Worm (Caenorhabditis elegans): ENCODE measurements around the gene far-3.

The far-3 gene

ce11 chrV:13003378-13003777, 6.1 kb upstream of the far-3 start:
- TF ChIP-seq ceh-9 (tag; optimal IDR thresholded peaks at IDR 0.05): no peak
- no peak for TF ChIP-seq nhr-76 (tag; optimal IDR thresholded peaks at IDR 0.05)
- no peak for TF ChIP-seq egl-5 (tag; optimal IDR thresholded peaks at IDR 0.05)
- no peak for TF ChIP-seq nhr-12 (tag; optimal IDR thresholded peaks at IDR 0.05)
- no peak for TF ChIP-seq egl-27 (tag; optimal IDR thresholded peaks at IDR 0.05)
- no peak for TF ChIP-seq sea-2 (GFP tag; optimal IDR thresholded peaks at IDR 0.05)
- no peak for TF ChIP-seq nhr-67 (tag; optimal IDR thresholded peaks at IDR 0.05)
- TF ChIP-seq lin-39 (tag; optimal IDR thresholded peaks at IDR 0.05): peak; percentile 85
- TF ChIP-seq tbx-2 (tag; optimal IDR thresholded peaks at IDR 0.05): peak; percentile 43
- TF ChIP-seq unc-62 (GFP tag; optimal IDR thresholded peaks at IDR 0.05): no peak
- TF ChIP-seq elt-2 (tag; optimal IDR thresholded peaks at IDR 0.05): peak; percentile 61
- TF ChIP-seq daf-12 (tag; optimal IDR thresholded peaks at IDR 0.05): no peak
- peak; percentile 26 for TF ChIP-seq lin-15B (tag; optimal IDR thresholded peaks at IDR 0.05)
- TF ChIP-seq nhr-11 (tag; optimal IDR thresholded peaks at IDR 0.05): no peak
- peak; percentile 11 for TF ChIP-seq skn-1 (tag; optimal IDR thresholded peaks at IDR 0.05)
- TF ChIP-seq fos-1 (tag; optimal IDR thresholded peaks at IDR 0.05): no peak
- no peak for TF ChIP-seq ceh-28 (tag; optimal IDR thresholded peaks at IDR 0.05)
- TF ChIP-seq snpc-4 (tag; optimal IDR thresholded peaks at IDR 0.05): peak; percentile 36
- no peak for TF ChIP-seq elt-3 (tag; optimal IDR thresholded peaks at IDR 0.05)
- TF ChIP-seq nhr-23 (tag; optimal IDR thresholded peaks at IDR 0.05): peak; percentile 41
- no peak for TF ChIP-seq aly-2 (tag; optimal IDR thresholded peaks at IDR 0.05)
- TF ChIP-seq fkh-2 (tag; optimal IDR thresholded peaks at IDR 0.05): no peak
- no peak for TF ChIP-seq unc-39 (tag; optimal IDR thresholded peaks at IDR 0.05)
- no peak for TF ChIP-seq eor-1 (tag; optimal IDR thresholded peaks at IDR 0.05)
- TF ChIP-seq ceh-82 (tag; optimal IDR thresholded peaks at IDR 0.05): no peak
- no peak for TF ChIP-seq elt-1 (tag; optimal IDR thresholded peaks at IDR 0.05)
- TF ChIP-seq jun-1 (tag; optimal IDR thresholded peaks at IDR 0.05): peak; percentile 34
- peak; percentile 2 for TF ChIP-seq ztf-4 (tag; optimal IDR thresholded peaks at IDR 0.05)
- no peak for TF ChIP-seq zag-1 (tag; optimal IDR thresholded peaks at IDR 0.05)
- TF ChIP-seq nfya-1 (tag; optimal IDR thresholded peaks at IDR 0.05; ENCODE audit: insufficient read depth): no peak
- peak; percentile 52 for TF ChIP-seq lsy-12 (tag; optimal IDR thresholded peaks at IDR 0.05)
- TF ChIP-seq nhr-237 (tag; optimal IDR thresholded peaks at IDR 0.05): no peak
- peak; percentile 66 for TF ChIP-seq pha-4 (tag; optimal IDR thresholded peaks at IDR 0.05)
- no peak for TF ChIP-seq ama-1 (optimal IDR thresholded peaks at IDR 0.05)
- no peak for TF ChIP-seq ZK546.5 (tag; optimal IDR thresholded peaks at IDR 0.05)
- no peak for TF ChIP-seq nhr-77 (tag; optimal IDR thresholded peaks at IDR 0.05)
- TF ChIP-seq nhr-25 (tag; optimal IDR thresholded peaks at IDR 0.05): peak; percentile 75
- peak; percentile 9 for TF ChIP-seq pqm-1 (tag; optimal IDR thresholded peaks at IDR 0.05)
- peak; percentile 89 for TF ChIP-seq nhr-43 (tag; optimal IDR thresholded peaks at IDR 0.05; ENCODE audit: poor library complexity, severe bottlenecking)
- TF ChIP-seq ztf-11 (tag; optimal IDR thresholded peaks at IDR 0.05): no peak
- no peak for TF ChIP-seq mml-1 (tag; optimal IDR thresholded peaks at IDR 0.05)
- no peak for TF ChIP-seq ceh-16 (tag; optimal IDR thresholded peaks at IDR 0.05)
- TF ChIP-seq hmg-11 (tag; optimal IDR thresholded peaks at IDR 0.05): peak; percentile 88
- TF ChIP-seq mdl-1 (tag; optimal IDR thresholded peaks at IDR 0.05): no peak
- no peak for TF ChIP-seq R02D3.7 (tag; optimal IDR thresholded peaks at IDR 0.05)

ce11 chrV:13002070-13002469, 4.7 kb upstream of the far-3 start, which contains the start of gene inft-2:
Gene inft-2, plus strand, starts transcription at chrV:13002317.
- TF ChIP-seq tbx-2 (tag; optimal IDR thresholded peaks at IDR 0.05): no peak
- TF ChIP-seq pha-4 (tag; optimal IDR thresholded peaks at IDR 0.05): peak; percentile 12
- TF ChIP-seq lsy-12 (tag; optimal IDR thresholded peaks at IDR 0.05): no peak
- TF ChIP-seq nhr-76 (tag; optimal IDR thresholded peaks at IDR 0.05): no peak
- no peak for TF ChIP-seq ceh-9 (tag; optimal IDR thresholded peaks at IDR 0.05)
- TF ChIP-seq mdl-1 (tag; optimal IDR thresholded peaks at IDR 0.05): no peak
- no peak for TF ChIP-seq R02D3.7 (tag; optimal IDR thresholded peaks at IDR 0.05)
- TF ChIP-seq sea-2 (GFP tag; optimal IDR thresholded peaks at IDR 0.05): no peak
- TF ChIP-seq ZK546.5 (tag; optimal IDR thresholded peaks at IDR 0.05): no peak
- TF ChIP-seq pqm-1 (tag; optimal IDR thresholded peaks at IDR 0.05): peak; percentile 27
- no peak for TF ChIP-seq daf-12 (tag; optimal IDR thresholded peaks at IDR 0.05)
- no peak for TF ChIP-seq lin-39 (tag; optimal IDR thresholded peaks at IDR 0.05)
- no peak for TF ChIP-seq zag-1 (tag; optimal IDR thresholded peaks at IDR 0.05)
- TF ChIP-seq elt-2 (tag; optimal IDR thresholded peaks at IDR 0.05): peak; percentile 61
- TF ChIP-seq unc-39 (tag; optimal IDR thresholded peaks at IDR 0.05): no peak
- no peak for TF ChIP-seq egl-27 (tag; optimal IDR thresholded peaks at IDR 0.05)
- no peak for TF ChIP-seq hmg-11 (tag; optimal IDR thresholded peaks at IDR 0.05)
- TF ChIP-seq mml-1 (tag; optimal IDR thresholded peaks at IDR 0.05): no peak
- no peak for TF ChIP-seq nfya-1 (tag; optimal IDR thresholded peaks at IDR 0.05; ENCODE audit: insufficient read depth)
